Worm (Caenorhabditis elegans) whole organism, L4/young adult: ENCODE data around the gene fbxb-48.

Experiments
- W03F9.2 ChIP-seq: fragments of 150-350 bp; optimal IDR thresholded peaks from 2 replicates; lab custom pipeline; 2014; ENCODE audit warnings: missing biosample characterization, missing genetic modification characterization
- dao-5 ChIP-seq: sonication (generic microtip); optimal IDR thresholded peaks from 2 replicates; lab custom pipeline; 2016; ENCODE audit warnings: missing genotype, missing genetic modification characterization, moderate library complexity, missing compliant biosample characterization
- him-1 ChIP-seq: sonication (generic microtip); optimal IDR thresholded peaks from 2 replicates; lab custom pipeline; 2016; ENCODE audit warnings: missing genotype, missing genetic modification reagents, missing genetic modification characterization, missing compliant biosample characterization

DNA sequence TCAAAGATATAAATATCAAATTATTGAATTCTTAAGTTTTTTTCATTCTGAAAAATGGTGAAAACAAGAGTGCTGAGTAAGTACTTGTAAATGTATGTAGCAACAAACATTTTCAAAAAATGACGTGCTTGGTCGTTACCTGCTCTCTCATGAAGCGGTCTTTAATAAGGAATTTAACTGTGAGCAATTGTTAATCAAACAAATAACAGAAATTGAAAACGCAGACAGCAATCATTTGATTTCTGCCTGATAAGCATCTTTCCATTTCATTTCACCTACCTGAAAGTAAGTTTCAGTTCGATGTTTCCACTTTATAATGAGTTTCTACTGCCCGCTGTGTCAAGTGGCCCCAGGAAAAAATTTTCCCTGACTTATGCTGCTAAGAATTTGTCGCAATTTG, 44.0 kb upstream of the fbxb-48 start, which contains the start of gene math-28:
- no peak for TF ChIP-seq W03F9.2
- no peak for TF ChIP-seq him-1 (tag; lab: Kevin White, UChicago)
- no peak for TF ChIP-seq dao-5 (tag; lab: Kevin White, UChicago)
